Fruit fly (Drosophila melanogaster) whole organism, embryonic: ENCODE results near the gene PGRP-LF.

Experiments
- Aef1 ChIP-seq: fragments of 200-800 bp; sonication (Bioruptor generic); IDR thresholded peaks from 3 replicates; pipeline ENCODE4 v1.3.6; 2022; ENCODE audit warnings: missing biosample characterization, missing genetic modification characterization
- B-H2 ChIP-seq: fragments of 200-800 bp; sonication (Bioruptor generic); optimal IDR thresholded peaks from 2 replicates; lab custom pipeline; 2018; ENCODE audit warnings: missing biosample characterization, mild to moderate bottlenecking, missing genetic modification characterization
- CG10979 ChIP-seq: fragments of 200-800 bp; sonication (Bioruptor generic); optimal IDR thresholded peaks from 2 replicates; lab custom pipeline; 2018; ENCODE audit warnings: missing biosample characterization, mild to moderate bottlenecking, missing genetic modification characterization, moderate library complexity
- CG12391 ChIP-seq: fragments of 200-800 bp; sonication (Bioruptor generic); optimal IDR thresholded peaks from 3 replicates; lab custom pipeline; 2018; ENCODE audit warnings: missing biosample characterization, mild to moderate bottlenecking, missing genetic modification characterization, moderate library complexity
- CG13894 ChIP-seq: fragments of 200-800 bp; sonication (Bioruptor generic); optimal IDR thresholded peaks from 3 replicates; lab custom pipeline; 2018; ENCODE audit warnings: missing biosample characterization, mild to moderate bottlenecking, missing genetic modification characterization, moderate library complexity
- CG15269 ChIP-seq: fragments of 200-800 bp; sonication (Bioruptor generic); optimal IDR thresholded peaks from 2 replicates; lab custom pipeline; 2018; ENCODE audit warnings: missing biosample characterization, mild to moderate bottlenecking, missing genetic modification characterization, moderate library complexity
- CG2889 ChIP-seq: fragments of 200-800 bp; sonication (Bioruptor generic); IDR thresholded peaks from 3 replicates; pipeline ENCODE4 v1.3.6; 2022; ENCODE audit warnings: missing biosample characterization, missing genetic modification characterization
- CG31365 ChIP-seq: fragments of 200-800 bp; sonication (Bioruptor generic); optimal IDR thresholded peaks from 2 replicates; lab custom pipeline; 2018; ENCODE audit warnings: missing biosample characterization, mild to moderate bottlenecking, missing genetic modification characterization
- CG32767 ChIP-seq: fragments of 200-800 bp; sonication (Bioruptor generic); IDR thresholded peaks from 2 replicates; pipeline ENCODE4 v1.3.6; 2022; ENCODE audit warnings: missing biosample characterization, missing genetic modification characterization
- CG7786 ChIP-seq: fragments of 200-800 bp; sonication (Bioruptor generic); optimal IDR thresholded peaks from 2 replicates; lab custom pipeline; 2016; ENCODE audit warnings: missing biosample characterization, missing genetic modification characterization
- CG8290 ChIP-seq, 3 experiments: fragments of 200-800 bp; sonication (Bioruptor generic); optimal IDR thresholded peaks; 2 replicates each; lab custom pipeline; 2016 to 2019; ENCODE audit warnings: missing biosample characterization in 3 of 3, missing genetic modification characterization in 3 of 3, mild to moderate bottlenecking in 2 of 3, moderate library complexity in 1 of 3
- CG8765 ChIP-seq: fragments of 200-800 bp; sonication (Bioruptor generic); IDR thresholded peaks from 2 replicates; pipeline ENCODE4 v1.3.6; 2022; ENCODE audit warnings: missing biosample characterization, missing genetic modification characterization
- CG9727 ChIP-seq: fragments of 200-800 bp; sonication (Bioruptor generic); optimal IDR thresholded peaks from 3 replicates; lab custom pipeline; 2017; ENCODE audit warnings: missing biosample characterization, mild to moderate bottlenecking, missing genetic modification characterization
- CHES-1-like ChIP-seq: fragments of 200-800 bp; sonication (Bioruptor generic); optimal IDR thresholded peaks from 2 replicates; lab custom pipeline; 2016; ENCODE audit warnings: missing biosample characterization, missing genetic modification characterization
- CrebB ChIP-seq: fragments of 200-800 bp; sonication (Bioruptor generic); optimal IDR thresholded peaks from 3 replicates; lab custom pipeline; 2018; ENCODE audit warnings: missing biosample characterization, mild to moderate bottlenecking, missing genetic modification characterization
- HLH4C ChIP-seq: fragments of 200-800 bp; sonication (Bioruptor generic); IDR thresholded peaks from 3 replicates; pipeline ENCODE4 v1.3.6; 2022; ENCODE audit warnings: missing biosample characterization, missing genetic modification characterization; ENCODE audit not compliant: partially characterized antibody
- Hr51 ChIP-seq, 2 experiments: fragments of 200-800 bp; sonication (Bioruptor generic); optimal IDR thresholded peaks; 2 replicates in 1 of 2; 3 replicates in 1 of 2; lab custom pipeline; 2016 to 2018; ENCODE audit warnings: missing biosample characterization in 2 of 2, missing genetic modification characterization in 2 of 2, mild to moderate bottlenecking in 1 of 2, moderate library complexity in 1 of 2
- Med ChIP-seq: fragments of 200-800 bp; sonication (Bioruptor generic); peaks from one replicate; lab custom pipeline; 2016; ENCODE audit warnings: missing biosample characterization, missing genetic modification characterization, mild to moderate bottlenecking, inconsistent platforms, moderate library complexity
- Neu2 ChIP-seq: fragments of 200-800 bp; sonication (Bioruptor generic); optimal IDR thresholded peaks from 3 replicates; lab custom pipeline; 2016; ENCODE audit warnings: missing biosample characterization, missing genetic modification characterization, borderline replicate concordance
- NfI ChIP-seq: fragments of 200-800 bp; sonication (Bioruptor generic); optimal IDR thresholded peaks from 3 replicates; lab custom pipeline; 2018; ENCODE audit warnings: missing biosample characterization, mild to moderate bottlenecking, missing genetic modification characterization, moderate library complexity
- PHDP ChIP-seq: fragments of 200-800 bp; sonication (Bioruptor generic); optimal IDR thresholded peaks from 3 replicates; lab custom pipeline; 2018; ENCODE audit warnings: missing biosample characterization, mild to moderate bottlenecking, missing genetic modification characterization, moderate library complexity
- amos ChIP-seq: fragments of 200-800 bp; sonication (Bioruptor generic); IDR thresholded peaks from 2 replicates; pipeline ENCODE4 v1.3.6; 2022; ENCODE audit warnings: missing biosample characterization, missing genetic modification characterization; ENCODE audit not compliant: partially characterized antibody
- bcd ChIP-seq: fragments of 200-800 bp; sonication (Bioruptor generic); optimal IDR thresholded peaks from 2 replicates; lab custom pipeline; 2017; ENCODE audit warnings: missing biosample characterization, mild to moderate bottlenecking, missing genetic modification characterization
- ci ChIP-seq: fragments of 200-800 bp; sonication (Bioruptor generic); IDR thresholded peaks from 3 replicates; pipeline ENCODE4 v1.3.6; 2022; ENCODE audit warnings: missing biosample characterization, missing genetic modification characterization
- en ChIP-seq: fragments of 200-800 bp; sonication (Bioruptor generic); optimal IDR thresholded peaks from 2 replicates; lab custom pipeline; 2016; ENCODE audit warnings: missing biosample characterization, missing genetic modification characterization
- fd3F ChIP-seq: fragments of 200-800 bp; sonication (Bioruptor generic); optimal IDR thresholded peaks from 2 replicates; lab custom pipeline; 2018; ENCODE audit warnings: missing biosample characterization, mild to moderate bottlenecking, missing genetic modification characterization, moderate library complexity
- gem ChIP-seq: fragments of 200-800 bp; sonication (Bioruptor generic); optimal IDR thresholded peaks from 2 replicates; lab custom pipeline; 2019; ENCODE audit warnings: missing biosample characterization, mild to moderate bottlenecking, missing genetic modification characterization, moderate library complexity
- ham ChIP-seq: fragments of 200-800 bp; sonication (Bioruptor generic); IDR thresholded peaks from 2 replicates; pipeline ENCODE4 v1.3.6; 2022; ENCODE audit warnings: missing biosample characterization, missing genetic modification characterization
- mam ChIP-seq: fragments of 200-800 bp; sonication (Bioruptor generic); optimal IDR thresholded peaks from 3 replicates; lab custom pipeline; 2016; ENCODE audit warnings: missing biosample characterization, missing genetic modification characterization
- nerfin-2 ChIP-seq: fragments of 200-800 bp; sonication (Bioruptor generic); IDR thresholded peaks from 2 replicates; pipeline ENCODE4 v1.3.6; 2022; ENCODE audit warnings: missing biosample characterization, missing genetic modification characterization; ENCODE audit not compliant: partially characterized antibody
- otp ChIP-seq: fragments of 200-800 bp; sonication (Bioruptor generic); IDR thresholded peaks from 3 replicates; pipeline ENCODE4, ENCODE4 v1.3.6; 2022; ENCODE audit warnings: missing biosample characterization, missing genetic modification characterization
- pnt ChIP-seq: fragments of 200-800 bp; sonication (Bioruptor generic); optimal IDR thresholded peaks from 3 replicates; lab custom pipeline; 2016; ENCODE audit warnings: missing biosample characterization, missing genetic modification characterization
- sd ChIP-seq: fragments of 200-800 bp; sonication (Bioruptor generic); optimal IDR thresholded peaks from 3 replicates; lab custom pipeline; 2018; ENCODE audit warnings: missing biosample characterization, mild to moderate bottlenecking, missing genetic modification characterization, moderate library complexity
- sens ChIP-seq: fragments of 200-800 bp; sonication (Bioruptor generic); peaks from one replicate; lab custom pipeline; 2016; ENCODE audit warnings: missing biosample characterization, missing genetic modification characterization
- seq ChIP-seq: fragments of 200-800 bp; sonication (Bioruptor generic); IDR thresholded peaks from 2 replicates; pipeline ENCODE4 v1.3.6; 2022; ENCODE audit warnings: missing biosample characterization, missing genetic modification characterization
- slp2 ChIP-seq: fragments of 200-800 bp; sonication (Bioruptor generic); optimal IDR thresholded peaks from 2 replicates; lab custom pipeline; 2016; ENCODE audit warnings: missing biosample characterization, missing genetic modification characterization
- sr ChIP-seq: fragments of 200-800 bp; sonication (Bioruptor generic); IDR thresholded peaks from 3 replicates; pipeline ENCODE4 v1.3.6; 2022; ENCODE audit warnings: missing biosample characterization, missing genetic modification characterization
- stwl ChIP-seq: fragments of 200-800 bp; sonication (Bioruptor generic); optimal IDR thresholded peaks from 3 replicates; lab custom pipeline; 2018; ENCODE audit warnings: missing biosample characterization, mild to moderate bottlenecking, missing genetic modification characterization, moderate library complexity
- sug ChIP-seq: fragments of 200-800 bp; optimal IDR thresholded peaks from 2 replicates; lab custom pipeline; 2019; ENCODE audit warnings: missing biosample characterization, mild to moderate bottlenecking, missing genetic modification characterization, moderate library complexity
- ttk ChIP-seq: fragments of 200-800 bp; sonication (Bioruptor generic); IDR thresholded peaks from 2 replicates; pipeline ENCODE4 v2.1.2; 2022; ENCODE audit warnings: missing biosample characterization, missing genetic modification characterization

The PGRP-LF gene

dm6 chr3L:9349314-9349733 lies at the start of gene PGRP-LF (continued):
- TF ChIP-seq CG12391 (tag; lab: Kevin White, UChicago) (no peak), Neu2 (no peak), CG31365 (no peak), bcd (GFP tag; lab: Kevin White, UChicago) (no peak), Med (GFP tag; lab: Kevin White, UChicago) (peak; percentile 82), sr (GFP tag; lab: Robert Waterston, UW) (peak; percentile 87), otp (GFP tag; lab: Robert Waterston, UW) (no peak), CG7786 (GFP tag; lab: Kevin White, UChicago) (no peak), ttk (GFP tag; lab: Robert Waterston, UW) (no peak), mam (GFP tag; lab: Kevin White, UChicago) (no peak), amos (no peak; the same call in 1 of the 2 replicates), nerfin-2 (no peak), CG9727 (GFP tag; lab: Kevin White, UChicago) (no peak), CG2889 (no peak), CG8765 (GFP tag; lab: Robert Waterston, UW) (no peak), HLH4C (GFP tag; lab: Robert Waterston, UW) (no peak), slp2 (GFP tag; lab: Kevin White, UChicago) (no peak), en (GFP tag; lab: Kevin White, UChicago) (no peak), CG10979 (no peak), CrebB (peak; percentile 10)

dm6 chr3L:9304393-9304792 lies 45.0 kb upstream of the PGRP-LF start:
- TF ChIP-seq NfI (GFP tag; lab: Kevin White, UChicago): peak; percentile 17
- peak; percentile 68 for TF ChIP-seq sens (GFP tag; lab: Kevin White, UChicago)
- no peak for TF ChIP-seq Aef1 (GFP tag; lab: Robert Waterston, UW)
- TF ChIP-seq sd (tag; lab: Kevin White, UChicago): peak; percentile 9
- TF ChIP-seq B-H2: peak; percentile 41
- no peak for TF ChIP-seq ham (GFP tag; lab: Robert Waterston, UW)
- TF ChIP-seq Hr51 (GFP tag; optimal IDR thresholded peaks at IDR 0.05; lab: Kevin White, UChicago): peak in 1 of 2 experiments; percentile 36
- TF ChIP-seq CG15269 (tag; lab: Kevin White, UChicago): peak; percentile 35
- peak; percentile 62 for TF ChIP-seq PHDP (tag; lab: Kevin White, UChicago)
- no peak for TF ChIP-seq CHES-1-like
- TF ChIP-seq sug (tag; lab: Kevin White, UChicago): peak; percentile 6
- TF ChIP-seq gem (tag; lab: Kevin White, UChicago): no peak
- no peak for TF ChIP-seq seq (GFP tag; lab: Robert Waterston, UW)
- TF ChIP-seq fd3F (GFP tag; lab: Kevin White, UChicago): peak; percentile 6
- TF ChIP-seq CG8290 (GFP tag; optimal IDR thresholded peaks at IDR 0.05; lab: Kevin White, UChicago): no peak
- TF ChIP-seq CG8290 (tag; optimal IDR thresholded peaks at IDR 0.05; lab: Kevin White, UChicago): peak in 1 of 2 experiments; percentile 6
- no peak for TF ChIP-seq CG32767 (GFP tag; lab: Robert Waterston, UW)
- TF ChIP-seq CG13894 (tag; lab: Kevin White, UChicago): no peak
- TF ChIP-seq pnt (GFP tag; lab: Kevin White, UChicago): no peak
- TF ChIP-seq stwl: no peak
- TF ChIP-seq ci (GFP tag; lab: Robert Waterston, UW): peak; percentile 28; the same call in 1 of the 3 replicates
